Fruit fly (Drosophila melanogaster): ENCODE measurements around the gene CG10359.

The CG10359 gene

DNA sequence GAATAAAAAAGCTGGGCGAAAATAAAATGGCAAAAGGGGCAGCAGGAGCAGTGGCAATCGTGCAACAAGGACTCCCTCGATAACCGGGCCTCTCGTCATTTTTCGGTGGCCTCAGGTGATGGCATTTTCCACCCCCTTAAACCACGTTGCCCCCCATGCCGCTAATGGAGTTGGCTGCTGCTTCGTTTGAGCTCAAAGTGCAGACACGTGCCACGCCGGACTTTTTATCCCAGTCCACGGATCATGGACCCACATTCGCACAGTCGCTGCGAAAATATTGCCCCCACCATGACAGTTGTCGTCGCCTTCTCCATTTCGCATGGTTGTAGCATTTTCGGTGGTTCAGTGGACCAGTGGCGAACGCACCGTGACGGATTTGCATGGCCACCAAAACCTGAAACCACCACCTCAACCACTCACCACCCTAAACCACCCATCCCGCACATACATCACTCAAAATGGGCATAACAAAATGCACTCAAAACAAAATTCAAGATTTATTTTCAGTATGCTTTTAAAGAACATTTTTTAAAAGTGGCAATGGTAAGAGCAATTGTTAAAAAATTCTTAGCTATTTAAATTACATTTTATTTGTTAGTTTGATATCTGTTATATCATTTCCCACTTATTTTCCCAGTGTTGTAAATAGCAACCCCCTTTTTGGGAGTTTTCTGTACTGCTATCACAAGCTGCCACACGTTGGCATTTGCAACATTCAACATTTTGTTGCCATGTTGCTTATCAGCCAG, 45.1 kb upstream of the CG10359 start (continued):
- TF ChIP-seq peb (GFP tag; IDR thresholded peaks at IDR 0.05) (peak; percentile 46; the same call in 1 of the 2 replicates), CG9727 (GFP tag; optimal IDR thresholded peaks at IDR 0.05) (peak; percentile 78), dpn (GFP tag; optimal IDR thresholded peaks at IDR 0.05) (peak; percentile 48 to 68), lmd (GFP tag; IDR thresholded peaks at IDR 0.05) (peak; percentile 75), CG8089 (GFP tag; optimal IDR thresholded peaks at IDR 0.05) (peak; percentile 34), CG11560 (tag; IDR thresholded peaks at IDR 0.05) (0 out of 3 replicates have a peak, but pooled peaks have one; percentile 49), CG7745 (tag; optimal IDR thresholded peaks at IDR 0.05) (no peak), psq (GFP tag; optimal IDR thresholded peaks at IDR 0.05) (no peak), wor (GFP tag; IDR thresholded peaks at IDR 0.05) (peak; percentile 69), CG1233 (GFP tag; optimal IDR thresholded peaks at IDR 0.05) (peak; percentile 49), Atf6 (GFP tag; IDR thresholded peaks at IDR 0.05) (peak; percentile 47; the same call in 1 of the 2 replicates), CG11504 (tag; optimal IDR thresholded peaks at IDR 0.05) (peak; percentile 94), Hr78 (GFP tag; optimal IDR thresholded peaks at IDR 0.05) (peak in 1 of 2 experiments; percentile 35), jing (GFP tag; optimal IDR thresholded peaks at IDR 0.05) (peak; percentile 35), CG18262 (tag; optimal IDR thresholded peaks at IDR 0.05) (peak; percentile 87), CG6254 (GFP tag; optimal IDR thresholded peaks at IDR 0.05) (peak; percentile 54), CG18599 (GFP tag; optimal IDR thresholded peaks at IDR 0.05) (peak; percentile 82), esg (GFP tag; conservative IDR thresholded peaks at IDR 0.05) (peak; percentile 52), Hmr (GFP tag; optimal IDR thresholded peaks at IDR 0.05) (peak; percentile 72), CG4617 (GFP tag; optimal IDR thresholded peaks at IDR 0.05; ENCODE audit: borderline replicate concordance) (no peak), CG30431 (GFP tag; optimal IDR thresholded peaks at IDR 0.05) (no peak), sr (GFP tag; IDR thresholded peaks at IDR 0.05) (no peak), CG14710 (tag; optimal IDR thresholded peaks at IDR 0.05) (peak; percentile 82), C15 (GFP tag; IDR thresholded peaks at IDR 0.05) (no peak), bsh (GFP tag; optimal IDR thresholded peaks at IDR 0.05) (peak in 1 of 2 experiments; percentile 92), CG2875 (GFP tag; optimal IDR thresholded peaks at IDR 0.05) (peak; percentile 57), CG10979 (tag; optimal IDR thresholded peaks at IDR 0.05) (peak; percentile 88), CG10431 (GFP tag; optimal IDR thresholded peaks at IDR 0.05) (no peak), CG6854 (GFP tag; optimal IDR thresholded peaks at IDR 0.05) (peak; percentile 16), Mes4 (GFP tag; optimal IDR thresholded peaks at IDR 0.05) (peak; percentile 60), gcm2 (GFP tag; optimal IDR thresholded peaks at IDR 0.05) (no peak), GATAe (GFP tag; conservative IDR thresholded peaks at IDR 0.05) (no peak), ci (GFP tag; IDR thresholded peaks at IDR 0.05) (peak; percentile 81), tap (tag; optimal IDR thresholded peaks at IDR 0.05) (peak; percentile 72), unpg (GFP tag; optimal IDR thresholded peaks at IDR 0.05) (peak; percentile 78), eyg (GFP tag; optimal IDR thresholded peaks at IDR 0.05) (no peak), grau (tag; optimal IDR thresholded peaks at IDR 0.05) (peak; percentile 78), sna (GFP tag; IDR thresholded peaks at IDR 0.05; ENCODE audit: partially characterized antibody) (no peak), bowl (GFP tag; IDR thresholded peaks at IDR 0.05) (0 out of 2 replicates have a peak, but pooled peaks have one; percentile 35), crc (GFP tag; optimal IDR thresholded peaks at IDR 0.05) (peak; percentile 31), Sin3A (optimal IDR thresholded peaks at IDR 0.05) (no peak), H15 (GFP tag; IDR thresholded peaks at IDR 0.05) (peak; percentile 67; the same call in 2 of the 3 replicates), CG14050 (GFP tag; IDR thresholded peaks at IDR 0.05) (peak; percentile 38; the same call in 2 of the 3 replicates), Taf1 (GFP tag; IDR thresholded peaks at IDR 0.05) (no peak), CHES-1-like (GFP tag; optimal IDR thresholded peaks at IDR 0.05) (peak; percentile 19), Bteb2 (GFP tag; optimal IDR thresholded peaks at IDR 0.05) (peak; percentile 60), ftz-f1 (GFP tag; optimal IDR thresholded peaks at IDR 0.05) (no peak), Deaf1 (tag; optimal IDR thresholded peaks at IDR 0.05) (peak; percentile 49), hth (optimal IDR thresholded peaks at IDR 0.05) (no peak)
